Fruit fly (Drosophila melanogaster): ENCODE measurements around the gene CG14326.

The CG14326 gene

dm6 chr3R:17617976-17618308, 958 bp upstream of the CG14326 start (continued):
- TF ChIP-seq Ets96B (tag; optimal IDR thresholded peaks at IDR 0.05) (no peak), CG10631 (GFP tag; optimal IDR thresholded peaks at IDR 0.05) (no peak), Gug (GFP tag; IDR thresholded peaks at IDR 0.05) (no peak), Lpt (GFP tag; optimal IDR thresholded peaks at IDR 0.05) (no peak), dsx (GFP tag; optimal IDR thresholded peaks at IDR 0.05; ENCODE audit: poor library complexity, severe bottlenecking) (peak; percentile 10), OdsH (GFP tag; optimal IDR thresholded peaks at IDR 0.05) (no peak), vri (GFP tag; optimal IDR thresholded peaks at IDR 0.05) (no peak), Hr39 (GFP tag; optimal IDR thresholded peaks at IDR 0.05) (no peak), acj6 (GFP tag; optimal IDR thresholded peaks at IDR 0.05) (no peak), CG11902 (GFP tag; optimal IDR thresholded peaks at IDR 0.05) (no peak), fd85E (GFP tag; optimal IDR thresholded peaks at IDR 0.05) (no peak), cyc (GFP tag; optimal IDR thresholded peaks at IDR 0.05) (no peak), Sox102F (GFP tag; optimal IDR thresholded peaks at IDR 0.05) (no peak), achi (GFP tag; optimal IDR thresholded peaks at IDR 0.05) (no peak), dac (GFP tag; optimal IDR thresholded peaks at IDR 0.05) (no peak), CG11294 (GFP tag; IDR thresholded peaks at IDR 0.05) (no peak), salr (GFP tag; optimal IDR thresholded peaks at IDR 0.05) (no peak), CG6163 (GFP tag; IDR thresholded peaks at IDR 0.05) (peak; percentile 40; the same call in 1 of the 3 replicates), pdm3 (GFP tag; optimal IDR thresholded peaks at IDR 0.05) (no peak), svp (GFP tag) (peak; percentile 83), spab (GFP tag; optimal IDR thresholded peaks at IDR 0.05) (peak; percentile 2), CG8632 (GFP tag; optimal IDR thresholded peaks at IDR 0.05) (no peak), CG32006 (GFP tag; optimal IDR thresholded peaks at IDR 0.05) (no peak), Blimp-1 (GFP tag; optimal IDR thresholded peaks at IDR 0.05) (no peak), net (GFP tag; optimal IDR thresholded peaks at IDR 0.05) (no peak), fd59A (GFP tag; optimal IDR thresholded peaks at IDR 0.05) (no peak), Sox14 (GFP tag; optimal IDR thresholded peaks at IDR 0.05) (no peak)

DNA sequence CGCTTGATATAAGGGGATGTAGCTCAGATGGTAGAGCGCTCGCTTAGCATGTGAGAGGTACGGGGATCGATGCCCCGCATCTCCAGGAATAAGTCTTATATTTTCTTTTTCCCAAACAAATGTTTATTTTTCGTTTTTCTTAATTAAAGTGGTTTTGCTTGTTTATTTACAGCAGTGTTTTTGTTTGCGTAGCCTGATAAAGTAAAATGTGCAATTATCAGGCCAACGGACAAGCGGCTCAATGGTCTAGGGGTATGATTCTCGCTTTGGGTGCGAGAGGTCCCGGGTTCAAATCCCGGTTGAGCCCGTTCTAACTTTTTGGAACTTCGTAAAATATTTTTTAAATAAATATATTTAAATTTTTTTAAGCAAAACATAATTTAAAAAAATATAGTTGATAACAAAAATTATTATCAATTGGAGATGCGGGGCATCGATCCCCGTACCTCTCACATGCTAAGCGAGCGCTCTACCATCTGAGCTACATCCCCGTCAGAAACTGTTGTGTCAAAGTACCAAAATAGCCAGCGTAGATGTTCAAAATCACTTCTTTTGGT, 904 bp downstream of the CG14326 start:
- TF ChIP-seq CG8632 (GFP tag; optimal IDR thresholded peaks at IDR 0.05) (no peak), cyc (GFP tag; optimal IDR thresholded peaks at IDR 0.05) (no peak), Eip78C (GFP tag) (peak; percentile 85), dac (GFP tag; optimal IDR thresholded peaks at IDR 0.05) (no peak), esn (GFP tag; optimal IDR thresholded peaks at IDR 0.05) (peak; percentile 6), CG6163 (GFP tag; IDR thresholded peaks at IDR 0.05) (peak; percentile 76), CG6276 (GFP tag; optimal IDR thresholded peaks at IDR 0.05) (peak; percentile 84), spab (GFP tag; optimal IDR thresholded peaks at IDR 0.05) (peak; percentile 60), CG31627 (GFP tag; optimal IDR thresholded peaks at IDR 0.05) (no peak), salr (GFP tag; optimal IDR thresholded peaks at IDR 0.05) (no peak), Lpt (GFP tag; optimal IDR thresholded peaks at IDR 0.05) (peak; percentile 16), pdm3 (GFP tag; optimal IDR thresholded peaks at IDR 0.05) (peak; percentile 3), fd59A (GFP tag; optimal IDR thresholded peaks at IDR 0.05) (no peak), Ets96B (tag; optimal IDR thresholded peaks at IDR 0.05) (peak; percentile 50), CG1621 (tag; optimal IDR thresholded peaks at IDR 0.05) (peak; percentile 53), CG10631 (GFP tag; optimal IDR thresholded peaks at IDR 0.05) (no peak), Hr38 (GFP tag; optimal IDR thresholded peaks at IDR 0.05) (no peak), topi (GFP tag; optimal IDR thresholded peaks at IDR 0.05) (peak; percentile 0), CG8119 (GFP tag; IDR thresholded peaks at IDR 0.05) (peak; percentile 82), CG3919 (GFP tag; optimal IDR thresholded peaks at IDR 0.05) (peak; percentile 38), Sox14 (GFP tag; optimal IDR thresholded peaks at IDR 0.05) (no peak), OdsH (GFP tag; optimal IDR thresholded peaks at IDR 0.05) (no peak), Eip75B (GFP tag; optimal IDR thresholded peaks at IDR 0.05) (peak; percentile 10), net (GFP tag; optimal IDR thresholded peaks at IDR 0.05) (peak; percentile 36), CG11902 (GFP tag; optimal IDR thresholded peaks at IDR 0.05) (no peak), svp (GFP tag) (peak; percentile 88), lz (GFP tag; optimal IDR thresholded peaks at IDR 0.05) (no peak), Blimp-1 (GFP tag; optimal IDR thresholded peaks at IDR 0.05) (no peak), Smox (GFP tag; optimal IDR thresholded peaks at IDR 0.05) (no peak), CG11762 (GFP tag; optimal IDR thresholded peaks at IDR 0.05; ENCODE audit: insufficient read depth) (peak; percentile 32), CG6808 (GFP tag; optimal IDR thresholded peaks at IDR 0.05) (peak; percentile 77), CG3032 (tag; optimal IDR thresholded peaks at IDR 0.05) (peak; percentile 57), fd85E (GFP tag; optimal IDR thresholded peaks at IDR 0.05) (no peak), CG34406 (GFP tag; optimal IDR thresholded peaks at IDR 0.05) (no peak), dsx (GFP tag; optimal IDR thresholded peaks at IDR 0.05; ENCODE audit: poor library complexity, severe bottlenecking) (peak; percentile 79), CG7368 (GFP tag; optimal IDR thresholded peaks at IDR 0.05) (no peak), CG15336 (GFP tag; IDR thresholded peaks at IDR 0.05) (peak; percentile 51), CG8319 (GFP tag; optimal IDR thresholded peaks at IDR 0.05) (no peak), Sox102F (GFP tag; optimal IDR thresholded peaks at IDR 0.05) (no peak), acj6 (GFP tag; optimal IDR thresholded peaks at IDR 0.05) (no peak), Gug (GFP tag; IDR thresholded peaks at IDR 0.05) (no peak), Ets21C (GFP tag; optimal IDR thresholded peaks at IDR 0.05) (no peak)
